Worm (Caenorhabditis elegans): ENCODE results near the gene hint-3.
A peak's percentile ranks its signal among the peaks of the same experiment; 100 is the strongest.

hint-3 gene

ce11 chrV:7734909-7735308, 25.4 kb upstream of the hint-3 start, which contains the start of gene clic-1:
TSS of gene clic-1 (minus strand) at chrV:7734911.
- TF ChIP-seq lin-54 (GFP tag; optimal IDR thresholded peaks at IDR 0.05) (peak; percentile 91), snpc-1.1 (tag; optimal IDR thresholded peaks at IDR 0.05; ENCODE audit: insufficient read depth) (no peak), Y79H2A.3 (GFP tag; conservative IDR thresholded peaks at IDR 0.05) (no peak), Y67H2A.10 (GFP tag; conservative IDR thresholded peaks at IDR 0.05) (no peak), ztf-3 (GFP tag; optimal IDR thresholded peaks at IDR 0.05) (no peak), tbx-9 (tag; optimal IDR thresholded peaks at IDR 0.05; ENCODE audit: borderline replicate concordance) (no peak), lag-1 (GFP tag; IDR thresholded peaks at IDR 0.05) (no peak), bed-2 (GFP tag; IDR thresholded peaks at IDR 0.05) (no peak), D2030.7 (GFP tag; IDR thresholded peaks at IDR 0.05) (no peak), F23B12.7 (tag; optimal IDR thresholded peaks at IDR 0.05; ENCODE audit: insufficient read depth) (peak; percentile 25), F57A8.1 (GFP tag; optimal IDR thresholded peaks at IDR 0.05) (no peak), nhr-27 (tag; optimal IDR thresholded peaks at IDR 0.05) (no peak), ceh-40 (GFP tag; IDR thresholded peaks at IDR 0.05) (no peak), tlf-1 (GFP tag; optimal IDR thresholded peaks at IDR 0.05) (no peak), bed-1 (GFP tag; IDR thresholded peaks at IDR 0.05) (no peak), him-1 (tag; optimal IDR thresholded peaks at IDR 0.05) (no peak), let-607 (tag; optimal IDR thresholded peaks at IDR 0.05) (peak; percentile 79 to 82), ceh-27 (GFP tag; optimal IDR thresholded peaks at IDR 0.05) (peak; percentile 24), F52B5.7 (tag; optimal IDR thresholded peaks at IDR 0.05) (no peak), F49E8.2 (tag; optimal IDR thresholded peaks at IDR 0.05; ENCODE audit: insufficient read depth) (no peak), madf-3 (GFP tag; IDR thresholded peaks at IDR 0.05) (peak; percentile 98), efl-1 (GFP tag; optimal IDR thresholded peaks at IDR 0.05) (peak; percentile 82), ceh-100 (GFP tag; IDR thresholded peaks at IDR 0.05) (no peak), mes-4 (tag; optimal IDR thresholded peaks at IDR 0.05) (no peak), somi-1 (GFP tag; optimal IDR thresholded peaks at IDR 0.05) (no peak), Y53F4B.3 (GFP tag; IDR thresholded peaks at IDR 0.05) (no peak), snpc-1.3 (tag; optimal IDR thresholded peaks at IDR 0.05; ENCODE audit: insufficient read depth) (no peak), attf-5 (GFP tag; optimal IDR thresholded peaks at IDR 0.05) (peak; percentile 16), lin-35 (GFP tag; optimal IDR thresholded peaks at IDR 0.05) (peak in 1 of 3 experiments; percentile 86), nhr-80 (tag; optimal IDR thresholded peaks at IDR 0.05) (no peak), ceh-79 (tag; optimal IDR thresholded peaks at IDR 0.05) (no peak), F33H1.4 (GFP tag; IDR thresholded peaks at IDR 0.05) (peak; percentile 14; the same call in 1 of the 2 replicates), C06A6.2 (GFP tag; conservative IDR thresholded peaks at IDR 0.05) (no peak), ekl-4 (GFP tag; IDR thresholded peaks at IDR 0.05) (no peak), atf-7 (tag; optimal IDR thresholded peaks at IDR 0.05) (no peak), rpc-1 (optimal IDR thresholded peaks at IDR 0.05) (no peak), rpc-1 (tag; optimal IDR thresholded peaks at IDR 0.05) (no peak), let-526 (GFP tag; IDR thresholded peaks at IDR 0.05) (no peak), akir-1 (GFP tag; optimal IDR thresholded peaks at IDR 0.05) (no peak), aptf-3 (GFP tag; IDR thresholded peaks at IDR 0.05) (no peak), Y53G8AR.9 (GFP tag; conservative IDR thresholded peaks at IDR 0.05) (no peak), cebp-1 (GFP tag; IDR thresholded peaks at IDR 0.05) (peak; percentile 69), cebp-1 (tag; optimal IDR thresholded peaks at IDR 0.05) (peak; percentile 94), cebp-2 (GFP tag; IDR thresholded peaks at IDR 0.05) (no peak), ZK185.1 (tag; optimal IDR thresholded peaks at IDR 0.05; ENCODE audit: poor library complexity, severe bottlenecking) (no peak), ceh-91 (GFP tag; IDR thresholded peaks at IDR 0.05) (no peak), mcd-1 (GFP tag; IDR thresholded peaks at IDR 0.05) (0 out of 2 replicates have a peak, but pooled peaks have one; percentile 32), lir-1 (GFP tag; conservative IDR thresholded peaks at IDR 0.05) (no peak), madf-10 (tag; optimal IDR thresholded peaks at IDR 0.05) (no peak)

Data from whole organism, young adult.